Worm (Caenorhabditis elegans): ENCODE measurements around the gene srx-33.

srx-33 gene

ce11 chrV:7118796-7119195, at the start of gene srx-33:
srx-33 (minus strand) TSS chrV:7118896.
- no peak for TF ChIP-seq dao-5 (tag; optimal IDR thresholded peaks at IDR 0.05)
- TF ChIP-seq him-1 (tag; optimal IDR thresholded peaks at IDR 0.05), result no peak
- no peak for TF ChIP-seq W03F9.2 (tag; optimal IDR thresholded peaks at IDR 0.05)

- TF ChIP-seq dao-5 (tag; optimal IDR thresholded peaks at IDR 0.05) (no peak), him-1 (tag; optimal IDR thresholded peaks at IDR 0.05) (no peak), W03F9.2 (tag; optimal IDR thresholded peaks at IDR 0.05) (no peak)
Observed at ce11 chrV:7166709-7167108, 48.0 kb upstream of the srx-33 start, which contains the start of gene ugt-36. ugt-36 (plus strand) TSS chrV:7167009.

- no peak for TF ChIP-seq dao-5 (tag; optimal IDR thresholded peaks at IDR 0.05)
- TF ChIP-seq W03F9.2 (tag; optimal IDR thresholded peaks at IDR 0.05), result no peak
- no peak for TF ChIP-seq him-1 (tag; optimal IDR thresholded peaks at IDR 0.05)
Observed at ce11 chrV:7164210-7164609, 45.5 kb upstream of the srx-33 start, which contains the start of gene srh-83. srh-83 (plus strand) TSS chrV:7164510.

- TF ChIP-seq him-1 (tag; optimal IDR thresholded peaks at IDR 0.05), result no peak
- TF ChIP-seq W03F9.2 (tag; optimal IDR thresholded peaks at IDR 0.05), result no peak
- TF ChIP-seq dao-5 (tag; optimal IDR thresholded peaks at IDR 0.05), result no peak
Observed at ce11 chrV:7163477-7164114, 44.9 kb upstream of the srx-33 start, which contains the start of gene ugt-41. ugt-41 (minus strand) TSS chrV:7163595.

DNA sequence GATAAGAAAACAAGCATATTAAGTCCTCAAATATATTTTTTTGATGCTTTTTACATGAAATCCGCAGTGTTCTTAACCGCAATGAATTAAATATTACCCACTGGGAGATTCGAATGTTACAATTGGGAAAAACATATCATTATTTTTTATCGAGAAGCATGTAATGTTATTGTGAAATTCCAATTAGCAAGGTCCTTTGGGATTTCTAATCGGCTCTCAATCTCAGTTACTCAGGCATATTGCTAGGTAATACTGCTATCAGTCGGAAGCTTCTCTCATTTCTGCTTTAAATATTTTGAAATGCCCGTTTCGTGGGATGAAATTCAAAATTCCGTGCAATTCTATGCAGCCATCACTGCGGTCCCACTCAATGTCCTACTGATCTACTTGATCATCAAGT, 40.7 kb upstream of the srx-33 start, which contains the start of gene str-204:
TSS of gene str-204 (plus strand) at position 301 of the 400 bp plus-strand sequence.
- no peak for TF ChIP-seq him-1 (tag; optimal IDR thresholded peaks at IDR 0.05)
- TF ChIP-seq W03F9.2 (tag; optimal IDR thresholded peaks at IDR 0.05), result no peak
- TF ChIP-seq dao-5 (tag; optimal IDR thresholded peaks at IDR 0.05), result no peak

DNA sequence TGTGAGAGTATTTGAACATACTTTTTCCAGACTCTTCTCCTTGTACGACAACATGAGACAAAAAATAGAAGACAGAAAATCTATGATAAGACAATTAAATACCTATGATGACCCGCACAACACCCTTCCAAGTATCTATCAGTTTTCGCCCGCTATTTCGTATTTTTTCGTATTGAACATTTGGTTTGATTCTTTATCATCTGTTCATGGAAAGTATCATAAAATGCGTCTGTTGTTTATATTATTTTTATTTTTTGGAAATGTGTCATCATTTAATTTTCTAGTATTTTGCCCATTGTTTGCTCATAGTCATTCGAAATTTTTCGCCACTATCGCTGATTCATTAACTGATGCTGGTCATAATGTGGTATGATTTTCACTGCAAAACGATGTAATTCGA, 38.4 kb upstream of the srx-33 start, which contains the start of gene ugt-39:
TSS of gene ugt-39 (plus strand) at position 54 of the 400 bp plus-strand sequence.
- TF ChIP-seq W03F9.2 (tag; optimal IDR thresholded peaks at IDR 0.05) (no peak), dao-5 (tag; optimal IDR thresholded peaks at IDR 0.05) (no peak), him-1 (tag; optimal IDR thresholded peaks at IDR 0.05) (no peak)

ce11 chrV:7156079-7156478, 37.4 kb upstream of the srx-33 start, which contains the start of gene F10D2.10:
F10D2.10 (minus strand) TSS chrV:7156179.
- no peak for TF ChIP-seq him-1 (tag; optimal IDR thresholded peaks at IDR 0.05)
- TF ChIP-seq W03F9.2 (tag; optimal IDR thresholded peaks at IDR 0.05), result no peak

DNA sequence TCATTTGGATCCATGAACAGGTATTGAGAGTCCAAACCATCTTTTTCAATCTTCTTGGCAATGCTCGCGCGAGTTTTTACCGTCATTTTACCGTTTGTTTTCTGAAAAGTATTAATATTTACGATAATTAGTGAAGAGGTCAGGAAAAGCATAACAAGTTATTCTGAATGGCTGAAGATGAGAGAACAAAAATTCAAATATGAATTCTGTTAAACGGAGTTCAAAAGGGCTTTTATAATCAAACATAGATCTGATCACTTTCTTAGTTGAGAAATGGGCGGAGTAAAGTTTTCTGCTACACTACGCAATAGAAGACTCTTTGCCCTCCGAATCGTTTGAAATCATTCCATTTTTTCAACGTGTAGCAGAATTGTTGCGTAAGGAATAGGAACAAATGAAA, 34.4 kb upstream of the srx-33 start, which contains the start of gene fat-7:
TSS of gene fat-7 (minus strand) at position 101 of the 400 bp plus-strand sequence.
- no peak for TF ChIP-seq him-1 (tag; optimal IDR thresholded peaks at IDR 0.05)
- TF ChIP-seq W03F9.2 (tag; optimal IDR thresholded peaks at IDR 0.05), result no peak
- TF ChIP-seq dao-5 (tag; optimal IDR thresholded peaks at IDR 0.05), result no peak

DNA sequence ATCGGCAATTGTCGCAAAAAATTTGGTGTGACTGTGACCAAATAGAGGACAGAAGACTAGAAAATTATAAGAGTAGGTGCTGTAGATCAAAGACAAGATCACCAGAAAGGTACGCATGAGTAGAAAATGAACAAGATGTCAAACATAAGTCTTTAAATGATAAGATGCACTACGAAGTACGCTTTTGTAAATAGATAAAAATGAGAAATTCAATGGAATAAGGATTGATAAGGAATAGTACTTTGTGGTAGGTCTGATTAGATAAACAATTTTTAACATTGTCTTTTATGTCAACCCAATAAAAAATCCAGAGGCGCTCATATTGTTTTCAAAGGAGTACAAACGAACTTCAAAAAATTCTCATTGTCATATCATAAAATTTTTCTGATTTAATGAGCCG, 31.9 kb upstream of the srx-33 start, which contains the start of gene F10D2.8:
TSS of gene F10D2.8 (minus strand) at position 145 of the 400 bp plus-strand sequence.
- TF ChIP-seq him-1 (tag; optimal IDR thresholded peaks at IDR 0.05), result no peak
- TF ChIP-seq W03F9.2 (tag; optimal IDR thresholded peaks at IDR 0.05), result no peak
- TF ChIP-seq dao-5 (tag; optimal IDR thresholded peaks at IDR 0.05), result no peak

ce11 chrV:7147370-7147769, 28.7 kb upstream of the srx-33 start, which contains the start of gene ugt-38:
ugt-38 (minus strand) TSS chrV:7147470.
- no peak for TF ChIP-seq W03F9.2 (tag; optimal IDR thresholded peaks at IDR 0.05)
- TF ChIP-seq him-1 (tag; optimal IDR thresholded peaks at IDR 0.05), result no peak
- TF ChIP-seq dao-5 (tag; optimal IDR thresholded peaks at IDR 0.05), result no peak

ce11 chrV:7145250-7145850, 26.7 kb upstream of the srx-33 start, which contains the start of gene ugt-37:
ugt-37 (minus strand) TSS chrV:7145318.
- no peak for TF ChIP-seq him-1 (tag; optimal IDR thresholded peaks at IDR 0.05)
- TF ChIP-seq W03F9.2 (tag; optimal IDR thresholded peaks at IDR 0.05), result no peak
- no peak for TF ChIP-seq dao-5 (tag; optimal IDR thresholded peaks at IDR 0.05)

DNA sequence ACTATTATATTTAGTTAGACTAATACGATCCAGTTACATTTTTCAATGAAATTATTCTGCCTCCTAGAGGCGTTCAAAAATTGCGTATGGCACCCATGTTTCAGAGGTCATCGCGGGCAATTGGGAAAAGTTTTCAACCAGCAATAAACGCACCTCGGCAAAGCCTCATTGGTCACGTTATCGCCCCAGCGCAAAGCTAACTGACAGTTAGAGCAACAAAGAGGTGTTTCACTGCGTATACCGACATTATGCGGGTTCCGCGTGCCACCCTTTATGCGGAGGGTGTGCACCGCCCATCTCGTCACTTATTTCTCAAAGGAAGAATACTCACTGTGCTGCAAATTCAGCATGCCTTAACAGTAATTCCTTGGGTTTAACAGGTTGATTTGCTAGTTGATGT, 24.0 kb upstream of the srx-33 start:
- TF ChIP-seq him-1 (tag; optimal IDR thresholded peaks at IDR 0.05), result no peak
- no peak for TF ChIP-seq W03F9.2 (tag; optimal IDR thresholded peaks at IDR 0.05)
- TF ChIP-seq dao-5 (tag; optimal IDR thresholded peaks at IDR 0.05), result no peak

- TF ChIP-seq W03F9.2 (tag; optimal IDR thresholded peaks at IDR 0.05), result no peak
- no peak for TF ChIP-seq him-1 (tag; optimal IDR thresholded peaks at IDR 0.05)
- TF ChIP-seq dao-5 (tag; optimal IDR thresholded peaks at IDR 0.05), result no peak
Observed at ce11 chrV:7141864-7142263, 23.2 kb upstream of the srx-33 start, which contains the start of gene ugt-40. ugt-40 (minus strand) TSS chrV:7141964.

DNA sequence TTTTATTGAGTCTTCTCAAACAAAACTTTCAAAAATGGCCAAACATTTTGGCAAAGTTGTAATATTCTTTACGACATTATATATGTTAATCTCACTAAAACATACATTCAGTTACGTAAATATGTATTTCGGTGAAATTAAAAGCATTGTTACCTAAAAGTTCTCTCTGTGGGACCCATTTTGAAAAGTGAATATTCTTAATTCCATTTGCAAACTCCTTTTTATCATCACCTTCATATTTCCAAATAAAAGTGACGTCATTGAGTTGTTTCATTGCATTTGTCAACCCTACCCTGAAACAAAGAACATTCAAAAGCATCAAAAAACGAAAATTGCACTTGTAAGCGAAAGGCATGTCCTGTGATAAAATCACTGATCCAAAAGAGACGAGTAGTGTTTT, 21.7 kb upstream of the srx-33 start:
- TF ChIP-seq dao-5 (tag; optimal IDR thresholded peaks at IDR 0.05), result no peak
- no peak for TF ChIP-seq him-1 (tag; optimal IDR thresholded peaks at IDR 0.05)
- no peak for TF ChIP-seq W03F9.2 (tag; optimal IDR thresholded peaks at IDR 0.05)

Data from whole organism, L4/young adult.